Worm (Caenorhabditis elegans): ENCODE data around the gene R02F2.8.

R02F2.8 gene

ce11 chrIII:5448177-5448576 is 46.9 kb downstream of the R02F2.8 start, which contains the start of gene skpt-1:
Gene skpt-1, minus strand, starts transcription at chrIII:5448395.
- TF ChIP-seq lin-39 (tag; optimal IDR thresholded peaks at IDR 0.05), result peak; percentile 40
- no peak for TF ChIP-seq ceh-16 (tag; optimal IDR thresholded peaks at IDR 0.05)
- TF ChIP-seq nhr-43 (tag; optimal IDR thresholded peaks at IDR 0.05; ENCODE audit: poor library complexity, severe bottlenecking), result no peak
- no peak for TF ChIP-seq hmg-11 (tag; optimal IDR thresholded peaks at IDR 0.05)
- TF ChIP-seq fos-1 (tag; optimal IDR thresholded peaks at IDR 0.05), result no peak
- TF ChIP-seq zag-1 (tag; optimal IDR thresholded peaks at IDR 0.05), result no peak
- TF ChIP-seq sea-2 (GFP tag; optimal IDR thresholded peaks at IDR 0.05), result no peak
- TF ChIP-seq unc-62 (GFP tag; optimal IDR thresholded peaks at IDR 0.05), result no peak
- TF ChIP-seq jun-1 (tag; optimal IDR thresholded peaks at IDR 0.05), result no peak
- TF ChIP-seq egl-27 (tag; optimal IDR thresholded peaks at IDR 0.05), result no peak
- no peak for TF ChIP-seq nhr-67 (tag; optimal IDR thresholded peaks at IDR 0.05)
- no peak for TF ChIP-seq nhr-77 (tag; optimal IDR thresholded peaks at IDR 0.05)
- TF ChIP-seq nhr-76 (tag; optimal IDR thresholded peaks at IDR 0.05), result no peak
- TF ChIP-seq ZK546.5 (tag; optimal IDR thresholded peaks at IDR 0.05), result no peak
- no peak for TF ChIP-seq snpc-4 (tag; optimal IDR thresholded peaks at IDR 0.05)
- peak; percentile 58 for TF ChIP-seq nfya-1 (tag; optimal IDR thresholded peaks at IDR 0.05; ENCODE audit: insufficient read depth)
- TF ChIP-seq nhr-23 (tag; optimal IDR thresholded peaks at IDR 0.05), result peak; percentile 22
- no peak for TF ChIP-seq ama-1 (optimal IDR thresholded peaks at IDR 0.05)
- no peak for TF ChIP-seq lsy-12 (tag; optimal IDR thresholded peaks at IDR 0.05)
- no peak for TF ChIP-seq R02D3.7 (tag; optimal IDR thresholded peaks at IDR 0.05)
- TF ChIP-seq nhr-12 (tag; optimal IDR thresholded peaks at IDR 0.05), result no peak
- peak; percentile 51 for TF ChIP-seq pha-4 (tag; optimal IDR thresholded peaks at IDR 0.05)
- TF ChIP-seq lin-15B (tag; optimal IDR thresholded peaks at IDR 0.05), result peak; percentile 53
